Worm (Caenorhabditis elegans): ENCODE measurements around the gene paic-1.

ce11 chrII:4378195-4378594 is 5.9 kb upstream of the paic-1 start, which contains the start of gene B0286.1:
- no peak for TF ChIP-seq him-1 (tag; optimal IDR thresholded peaks at IDR 0.05)
- TF ChIP-seq W03F9.2 (tag; optimal IDR thresholded peaks at IDR 0.05) = no peak
